Worm (Caenorhabditis elegans): ENCODE results near the gene F59D12.3.

The F59D12.3 gene

DNA sequence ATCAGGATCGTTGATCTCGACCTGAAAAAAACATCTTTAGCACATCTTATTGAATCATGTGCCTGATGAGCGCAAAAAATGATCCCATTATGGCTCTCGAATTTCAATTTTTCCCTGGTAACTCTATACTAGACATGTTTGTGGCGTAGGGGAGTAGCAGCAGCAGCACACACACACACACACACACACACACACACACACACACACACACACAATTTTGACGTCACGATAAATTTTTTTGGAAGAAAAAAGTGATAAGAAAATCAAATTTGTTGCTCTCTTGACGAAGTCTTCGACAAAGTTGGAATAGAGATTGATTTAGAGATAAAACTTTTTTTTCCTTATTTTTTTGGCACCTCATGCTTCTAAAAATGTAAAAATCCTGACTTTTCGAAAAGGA is 21.2 kb downstream of the F59D12.3 start:
- TF ChIP-seq ceh-9 (tag; optimal IDR thresholded peaks at IDR 0.05) (no peak), elt-2 (tag; optimal IDR thresholded peaks at IDR 0.05) (peak; percentile 60), pqm-1 (tag; optimal IDR thresholded peaks at IDR 0.05) (peak; percentile 16), fkh-2 (tag; optimal IDR thresholded peaks at IDR 0.05) (no peak), nfya-1 (tag; optimal IDR thresholded peaks at IDR 0.05; ENCODE audit: insufficient read depth) (peak; percentile 18)

DNA sequence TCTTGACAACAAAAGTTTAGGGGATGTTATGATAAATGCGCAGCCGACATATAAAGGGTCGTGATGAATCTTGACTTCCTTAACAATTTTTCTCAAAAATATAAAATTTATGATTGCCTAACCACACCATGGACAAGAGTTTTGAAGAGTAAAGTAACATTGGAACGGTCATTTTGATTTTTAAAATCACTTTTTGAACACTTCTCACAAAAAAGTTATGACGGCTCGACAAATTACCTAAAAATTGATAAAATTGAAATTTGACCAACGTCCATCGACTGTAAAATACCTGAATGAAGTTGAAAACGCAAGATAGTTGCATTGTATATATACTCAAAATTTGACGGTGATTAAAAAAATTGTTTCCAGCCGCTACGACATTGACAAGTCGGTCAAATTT is 21.8 kb downstream of the F59D12.3 start:
- no peak for TF ChIP-seq jun-1 (tag; optimal IDR thresholded peaks at IDR 0.05)
- no peak for TF ChIP-seq skn-1 (tag; optimal IDR thresholded peaks at IDR 0.05)
- no peak for TF ChIP-seq elt-3 (tag; optimal IDR thresholded peaks at IDR 0.05)
- no peak for TF ChIP-seq aly-2 (tag; optimal IDR thresholded peaks at IDR 0.05)
- no peak for TF ChIP-seq pha-4 (tag; optimal IDR thresholded peaks at IDR 0.05)
- no peak for TF ChIP-seq nfya-1 (tag; optimal IDR thresholded peaks at IDR 0.05; ENCODE audit: insufficient read depth)
- TF ChIP-seq ceh-82 (tag; optimal IDR thresholded peaks at IDR 0.05): no peak
- TF ChIP-seq nhr-43 (tag; optimal IDR thresholded peaks at IDR 0.05; ENCODE audit: poor library complexity, severe bottlenecking): no peak
- TF ChIP-seq nhr-237 (tag; optimal IDR thresholded peaks at IDR 0.05): no peak
- no peak for TF ChIP-seq lin-39 (tag; optimal IDR thresholded peaks at IDR 0.05)
- TF ChIP-seq zag-1 (tag; optimal IDR thresholded peaks at IDR 0.05): no peak
- no peak for TF ChIP-seq mdl-1 (tag; optimal IDR thresholded peaks at IDR 0.05)
- TF ChIP-seq elt-1 (tag; optimal IDR thresholded peaks at IDR 0.05): no peak
- TF ChIP-seq ceh-16 (tag; optimal IDR thresholded peaks at IDR 0.05): no peak
- no peak for TF ChIP-seq fkh-10 (GFP tag; optimal IDR thresholded peaks at IDR 0.05)

DNA sequence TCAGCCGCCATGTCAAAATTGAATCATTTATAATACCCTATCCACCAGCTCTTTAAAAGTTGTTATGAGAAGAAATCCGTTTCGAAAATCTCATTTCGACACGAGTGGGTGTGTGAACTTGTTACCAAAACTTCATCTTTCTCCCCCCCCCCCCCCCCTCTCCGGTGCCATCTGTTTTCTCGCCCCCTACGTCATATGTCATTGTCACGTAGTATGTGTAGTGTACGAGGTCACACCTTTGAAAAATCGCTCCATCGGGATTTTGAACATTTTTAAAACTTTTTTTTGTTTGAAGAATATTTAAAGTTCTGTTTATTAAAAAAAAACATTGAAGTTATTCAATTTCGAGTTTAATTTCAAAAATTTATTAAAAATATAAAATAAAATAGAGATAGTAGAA is 23.0 kb downstream of the F59D12.3 start:
- TF ChIP-seq lin-39 (tag; optimal IDR thresholded peaks at IDR 0.05) (peak; percentile 36), nfya-1 (tag; optimal IDR thresholded peaks at IDR 0.05; ENCODE audit: insufficient read depth) (no peak)

DNA sequence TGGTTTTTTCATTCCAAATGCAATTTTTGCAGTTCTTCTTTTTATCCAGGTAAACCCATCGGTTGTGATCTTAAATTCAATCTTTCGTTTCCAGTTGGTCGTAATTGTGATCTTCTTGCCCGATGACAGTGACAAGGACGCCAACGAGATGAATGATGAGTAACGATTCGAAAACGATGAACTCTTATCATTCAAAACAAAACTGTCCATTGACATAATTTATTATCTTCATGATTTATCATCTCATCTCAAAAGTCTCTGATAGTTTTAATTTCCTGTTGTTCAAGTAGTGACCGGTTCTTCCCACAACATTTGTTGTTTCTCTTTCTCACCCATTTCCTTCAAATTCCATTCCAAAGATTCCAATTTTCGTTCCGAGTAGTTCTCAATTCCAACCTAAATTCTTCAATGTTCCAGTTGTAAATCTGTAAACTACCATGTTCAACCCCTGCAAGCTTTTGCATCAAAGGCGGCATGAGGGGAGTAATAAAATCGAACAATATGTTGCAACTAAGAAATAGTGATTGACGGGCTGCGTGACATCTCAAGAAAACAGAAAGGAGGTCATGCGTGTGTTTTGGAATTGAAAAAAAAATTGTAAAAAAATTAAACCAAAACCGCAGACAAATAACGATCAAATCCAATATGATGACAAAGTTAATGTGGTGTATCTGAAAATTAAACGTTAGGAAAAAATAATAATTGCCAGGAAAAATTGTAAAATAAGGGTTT is 24.5 kb downstream of the F59D12.3 start:
- TF ChIP-seq nhr-25 (tag; optimal IDR thresholded peaks at IDR 0.05) (peak; percentile 36), nhr-23 (tag; optimal IDR thresholded peaks at IDR 0.05) (peak; percentile 38), nhr-43 (tag; optimal IDR thresholded peaks at IDR 0.05; ENCODE audit: poor library complexity, severe bottlenecking) (peak; percentile 12), ztf-4 (tag; optimal IDR thresholded peaks at IDR 0.05) (no peak), snpc-4 (tag; optimal IDR thresholded peaks at IDR 0.05) (no peak), unc-62 (GFP tag; optimal IDR thresholded peaks at IDR 0.05) (peak; percentile 48), ZK546.5 (tag; optimal IDR thresholded peaks at IDR 0.05) (no peak), egl-27 (tag; optimal IDR thresholded peaks at IDR 0.05) (no peak), tbx-2 (tag; optimal IDR thresholded peaks at IDR 0.05) (no peak), nhr-77 (tag; optimal IDR thresholded peaks at IDR 0.05) (no peak), elt-2 (tag; optimal IDR thresholded peaks at IDR 0.05) (no peak)

DNA sequence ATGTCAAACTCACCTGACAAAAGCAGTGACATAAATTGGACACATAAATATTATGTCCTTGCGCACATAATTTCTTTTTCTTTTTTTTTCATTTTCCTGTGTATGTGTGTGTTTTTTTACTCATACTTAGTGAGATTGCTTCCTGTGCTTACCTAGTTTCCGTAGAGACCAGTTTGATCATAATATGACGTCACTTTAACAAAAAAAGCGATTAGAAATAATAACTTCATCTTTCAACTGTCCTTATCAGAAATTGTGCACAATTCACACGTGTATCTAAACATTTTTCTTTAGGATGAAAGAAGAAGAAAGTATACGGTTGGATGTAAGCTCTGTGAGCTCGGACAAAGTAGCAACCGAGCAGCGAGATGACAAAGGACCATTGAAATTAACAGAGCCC is 28.7 kb downstream of the F59D12.3 start:
- TF ChIP-seq elt-2 (tag; optimal IDR thresholded peaks at IDR 0.05): peak; percentile 65
- TF ChIP-seq snpc-4 (tag; optimal IDR thresholded peaks at IDR 0.05): no peak
- peak; percentile 46 for TF ChIP-seq pqm-1 (tag; optimal IDR thresholded peaks at IDR 0.05)
- no peak for TF ChIP-seq R02D3.7 (tag; optimal IDR thresholded peaks at IDR 0.05)

DNA sequence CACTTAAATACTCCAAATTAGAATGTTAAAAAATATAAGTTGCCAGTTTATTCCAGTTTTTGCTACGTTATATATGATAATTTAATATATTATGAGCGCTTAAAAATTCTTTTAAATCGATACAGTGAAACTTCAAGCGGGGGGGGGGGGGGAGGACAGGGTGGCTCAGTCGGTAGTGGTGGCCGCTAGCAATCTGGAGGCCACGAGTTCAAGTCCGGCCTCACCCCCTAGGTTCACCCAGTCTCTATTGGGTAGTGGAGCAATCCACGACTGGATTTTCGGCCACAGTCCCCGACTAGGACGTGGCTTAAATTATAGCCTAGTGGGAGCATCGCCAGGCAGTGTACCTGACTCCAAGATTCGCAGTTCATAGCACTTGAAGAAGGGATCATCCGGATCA is 29.8 kb downstream of the F59D12.3 start:
- TF ChIP-seq nhr-11 (tag; optimal IDR thresholded peaks at IDR 0.05) (no peak), ztf-11 (tag; optimal IDR thresholded peaks at IDR 0.05) (no peak), ceh-28 (tag; optimal IDR thresholded peaks at IDR 0.05) (no peak), aly-2 (tag; optimal IDR thresholded peaks at IDR 0.05) (no peak), nhr-12 (tag; optimal IDR thresholded peaks at IDR 0.05) (no peak), zag-1 (tag; optimal IDR thresholded peaks at IDR 0.05) (no peak), elt-3 (tag; optimal IDR thresholded peaks at IDR 0.05) (no peak), egl-27 (tag; optimal IDR thresholded peaks at IDR 0.05) (no peak), sea-2 (GFP tag; optimal IDR thresholded peaks at IDR 0.05) (no peak), fkh-10 (GFP tag; optimal IDR thresholded peaks at IDR 0.05) (no peak), elt-1 (tag; optimal IDR thresholded peaks at IDR 0.05) (no peak), R02D3.7 (tag; optimal IDR thresholded peaks at IDR 0.05) (no peak), tbx-2 (tag; optimal IDR thresholded peaks at IDR 0.05) (no peak), eor-1 (tag; optimal IDR thresholded peaks at IDR 0.05) (no peak), ceh-82 (tag; optimal IDR thresholded peaks at IDR 0.05) (no peak), ZK546.5 (tag; optimal IDR thresholded peaks at IDR 0.05) (no peak), skn-1 (tag; optimal IDR thresholded peaks at IDR 0.05) (no peak), lin-39 (tag; optimal IDR thresholded peaks at IDR 0.05) (no peak)
